Worm (Caenorhabditis elegans) whole organism, L2 larva: ENCODE data around the gene wdr-46.

Experiments
- C34F6.9 ChIP-seq: fragments of 150-350 bp; optimal IDR thresholded peaks from 2 replicates; lab custom pipeline; 2014; ENCODE audit warnings: missing biosample characterization, missing genetic modification characterization
- F13H6.1 ChIP-seq: sonication (generic microtip); optimal IDR thresholded peaks from 2 replicates; lab custom pipeline; 2016; ENCODE audit warnings: missing genetic modification characterization, missing compliant biosample characterization
- R02D3.7 ChIP-seq: fragments of 150-350 bp; optimal IDR thresholded peaks from 2 replicates; lab custom pipeline; 2014; ENCODE audit warnings: missing biosample characterization, missing genetic modification characterization
- Y55F3AM.14 ChIP-seq: fragments of 200-800 bp; sonication (Bioruptor generic); optimal IDR thresholded peaks from 2 replicates; lab custom pipeline; 2018; ENCODE audit warnings: mild to moderate bottlenecking, missing genetic modification characterization, missing compliant biosample characterization
- alr-1 ChIP-seq: fragments of 150-350 bp; optimal IDR thresholded peaks from 2 replicates; lab custom pipeline; 2014; ENCODE audit warnings: missing biosample characterization, missing genetic modification characterization
- aly-2 ChIP-seq: fragments of 150-350 bp; optimal IDR thresholded peaks from 2 replicates; lab custom pipeline; 2014; ENCODE audit warnings: missing biosample characterization, missing genetic modification characterization
- ama-1 ChIP-seq: fragments of 150-350 bp; optimal IDR thresholded peaks from 2 replicates; lab custom pipeline; 2018; ENCODE audit warnings: inconsistent platforms
- blmp-1 ChIP-seq: sonication (generic microtip); optimal IDR thresholded peaks from 2 replicates; lab custom pipeline; 2017; ENCODE audit warnings: missing genetic modification characterization, mild to moderate bottlenecking, missing compliant biosample characterization, antibody characterized with exemption, moderate library complexity; ENCODE audit not compliant: insufficient read depth
- ceh-16 ChIP-seq: fragments of 150-350 bp; optimal IDR thresholded peaks from 2 replicates; lab custom pipeline; 2014; ENCODE audit warnings: missing biosample characterization, missing genetic modification characterization
- ceh-82 ChIP-seq: fragments of 150-350 bp; optimal IDR thresholded peaks from 2 replicates; lab custom pipeline; 2014; ENCODE audit warnings: missing biosample characterization, missing genetic modification characterization
- dmd-4 ChIP-seq: sonication (generic microtip); optimal IDR thresholded peaks from 2 replicates; lab custom pipeline; 2017; ENCODE audit warnings: missing biosample characterization, missing genetic modification characterization
- egl-27 ChIP-seq: sonication (generic microtip); optimal IDR thresholded peaks from 3 replicates; lab custom pipeline; 2017; ENCODE audit warnings: missing biosample characterization, missing genetic modification reagents, missing genetic modification characterization
- elt-3 ChIP-seq: sonication (generic microtip); optimal IDR thresholded peaks from 2 replicates; lab custom pipeline; 2017; ENCODE audit warnings: missing biosample characterization, missing genetic modification characterization
- fos-1 ChIP-seq: fragments of 150-350 bp; optimal IDR thresholded peaks from 2 replicates; lab custom pipeline; 2014; ENCODE audit warnings: missing biosample characterization, missing genetic modification characterization
- gmeb-1 ChIP-seq: fragments of 150-350 bp; optimal IDR thresholded peaks from 2 replicates; lab custom pipeline; 2014; ENCODE audit warnings: missing biosample characterization, missing genetic modification characterization
- lin-11 ChIP-seq: fragments of 150-350 bp; sonication (generic microtip); optimal IDR thresholded peaks from 2 replicates; lab custom pipeline; 2014; ENCODE audit warnings: missing biosample characterization, missing genetic modification characterization, inconsistent platforms, mixed read lengths
- lin-13 ChIP-seq: fragments of 150-350 bp; optimal IDR thresholded peaks from 2 replicates; lab custom pipeline; 2014; ENCODE audit warnings: missing biosample characterization, missing genetic modification reagents, missing genetic modification characterization
- lsy-2 ChIP-seq, 2 experiments: fragments of 150-350 bp in 1 of 2; sonication (generic microtip) in 1 of 2; optimal IDR thresholded peaks; 2 replicates each; lab custom pipeline; 2014 to 2017; ENCODE audit warnings: missing biosample characterization in 2 of 2, missing genetic modification characterization in 2 of 2
- mbf-1 ChIP-seq: sonication (generic microtip); optimal IDR thresholded peaks from 2 replicates; lab custom pipeline; 2017; ENCODE audit warnings: missing biosample characterization, missing genetic modification characterization
- mdl-1 ChIP-seq, 2 experiments: fragments of 150-350 bp in 1 of 2; sonication (generic microtip) in 1 of 2; optimal IDR thresholded peaks; 2 replicates each; lab custom pipeline; 2017; ENCODE audit warnings: missing biosample characterization in 2 of 2, missing genetic modification characterization in 2 of 2
- nhr-10 ChIP-seq: sonication (generic microtip); optimal IDR thresholded peaks from 2 replicates; lab custom pipeline; 2017; ENCODE audit warnings: missing biosample characterization, missing genetic modification characterization
- nhr-129 ChIP-seq: fragments of 150-350 bp; optimal IDR thresholded peaks from 2 replicates; lab custom pipeline; 2014; ENCODE audit warnings: missing biosample characterization, missing genetic modification characterization
- nhr-23 ChIP-seq: fragments of 150-350 bp; optimal IDR thresholded peaks from 2 replicates; lab custom pipeline; 2014; ENCODE audit warnings: missing biosample characterization, missing genetic modification reagents, missing genetic modification characterization
- nhr-25 ChIP-seq: fragments of 150-350 bp; sonication (generic microtip); optimal IDR thresholded peaks from 3 replicates; lab custom pipeline; 2014; ENCODE audit warnings: missing biosample characterization, missing genetic modification characterization
- peb-1 ChIP-seq: fragments of 150-350 bp; optimal IDR thresholded peaks from 2 replicates; lab custom pipeline; 2014; ENCODE audit warnings: missing biosample characterization, missing genetic modification characterization
- skn-1 ChIP-seq: sonication (generic microtip); optimal IDR thresholded peaks from 2 replicates; lab custom pipeline; 2017; ENCODE audit warnings: missing biosample characterization, missing genetic modification characterization
- sma-3 ChIP-seq: sonication (generic microtip); optimal IDR thresholded peaks from 2 replicates; lab custom pipeline; 2016; ENCODE audit warnings: missing genetic modification reagents, missing genetic modification characterization, missing compliant biosample characterization
- sma-9 ChIP-seq, 2 experiments: fragments of 150-350 bp in 1 of 2; sonication (generic microtip) in 1 of 2; optimal IDR thresholded peaks; 2 replicates each; lab custom pipeline; 2014 to 2016; ENCODE audit warnings: missing genetic modification characterization in 2 of 2, mild to moderate bottlenecking in 1 of 2, missing biosample characterization in 1 of 2, missing compliant biosample characterization in 1 of 2, missing genetic modification reagents in 1 of 2, moderate library complexity in 1 of 2
- unc-55 ChIP-seq: fragments of 150-350 bp; sonication (generic microtip); optimal IDR thresholded peaks from 3 replicates; lab custom pipeline; 2014; ENCODE audit warnings: missing biosample characterization, missing genetic modification reagents, missing genetic modification characterization
- unc-62 ChIP-seq: fragments of 150-350 bp; optimal IDR thresholded peaks from 2 replicates; lab custom pipeline; 2014; ENCODE audit warnings: missing biosample characterization, missing genetic modification reagents, missing genetic modification characterization
- zag-1 ChIP-seq: fragments of 150-350 bp; optimal IDR thresholded peaks from 2 replicates; lab custom pipeline; 2014; ENCODE audit warnings: missing biosample characterization, missing genetic modification characterization
- ztf-1 ChIP-seq: fragments of 200-800 bp; sonication (Bioruptor generic); conservative IDR thresholded peaks from 2 replicates; pipeline ENCODE4 v1.3.6; 2022; ENCODE audit warnings: missing genetic modification characterization, missing compliant biosample characterization
- ztf-11 ChIP-seq: sonication (generic microtip); optimal IDR thresholded peaks from 2 replicates; lab custom pipeline; 2017; ENCODE audit warnings: missing biosample characterization, missing genetic modification characterization
- ztf-4 ChIP-seq: fragments of 150-350 bp; optimal IDR thresholded peaks from 2 replicates; lab custom pipeline; 2014; ENCODE audit warnings: missing biosample characterization, missing genetic modification characterization

wdr-46 gene

DNA sequence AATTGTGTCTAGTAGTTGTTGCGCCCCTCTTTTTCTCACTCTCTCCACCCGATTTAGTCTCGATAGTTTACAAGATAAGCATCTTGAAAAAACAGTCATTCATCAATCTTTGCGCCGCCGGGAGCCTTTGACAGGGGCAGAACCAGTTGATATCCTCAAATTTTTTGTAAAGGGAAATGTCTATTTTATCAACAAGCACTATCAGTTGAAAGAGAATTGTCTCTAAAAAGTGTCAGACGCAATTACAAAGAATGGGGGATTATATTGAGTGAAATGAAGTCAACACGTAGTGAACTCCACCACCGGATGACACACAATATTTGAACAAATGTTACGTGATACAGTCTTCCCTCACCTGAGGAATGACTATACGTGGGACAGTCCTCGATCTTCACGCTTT lies 37.9 kb upstream of the wdr-46 start:
- TF ChIP-seq Y55F3AM.14 (GFP tag; lab: Kevin White, UChicago), result no peak
- TF ChIP-seq sma-3 (GFP tag; lab: Kevin White, UChicago), result no peak
- no peak for TF ChIP-seq nhr-25 (tag; lab: Kevin White, UChicago)
- TF ChIP-seq ztf-11 (tag; lab: Kevin White, UChicago), result no peak

DNA sequence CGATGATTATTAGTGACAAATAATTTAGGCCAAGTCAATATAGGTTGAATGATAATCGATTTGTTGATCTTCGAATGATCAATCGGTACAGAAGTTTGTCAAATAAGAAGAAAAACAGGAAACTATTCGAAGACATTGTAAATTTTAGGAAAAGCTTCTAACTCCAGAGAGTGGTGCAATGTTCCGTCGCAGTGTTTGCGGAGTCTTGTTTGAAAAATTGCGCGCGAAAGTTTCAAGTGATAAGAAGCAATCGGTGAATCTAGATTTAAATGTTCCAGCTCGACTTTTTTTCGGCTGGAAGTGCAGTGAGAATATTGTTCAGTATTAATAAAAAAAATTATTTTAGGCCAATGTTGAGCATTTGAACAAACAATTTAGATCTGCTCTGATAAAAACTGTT lies 37.3 kb upstream of the wdr-46 start:
- TF ChIP-seq ceh-82 (tag; lab: Kevin White, UChicago) (no peak), dmd-4 (tag; lab: Kevin White, UChicago) (no peak), peb-1 (no peak), fos-1 (tag; lab: Kevin White, UChicago) (no peak), zag-1 (tag; lab: Kevin White, UChicago) (no peak), ceh-16 (tag; lab: Kevin White, UChicago) (no peak), gmeb-1 (tag; lab: Kevin White, UChicago) (peak; percentile 65), lsy-2 (tag; optimal IDR thresholded peaks at IDR 0.05; lab: Kevin White, UChicago) (peak in 1 of 2 experiments; percentile 46), unc-55 (peak; percentile 34), Y55F3AM.14 (GFP tag; lab: Kevin White, UChicago) (no peak), mbf-1 (tag; lab: Kevin White, UChicago) (no peak), lin-11 (tag; lab: Kevin White, UChicago) (no peak), nhr-129 (tag; lab: Kevin White, UChicago) (peak; percentile 17)

- no peak for TF ChIP-seq dmd-4 (tag; lab: Kevin White, UChicago)
- TF ChIP-seq mdl-1 (tag; optimal IDR thresholded peaks at IDR 0.05; lab: Kevin White, UChicago), result peak in 1 of 2 experiments; percentile 22
- TF ChIP-seq nhr-10 (tag; lab: Kevin White, UChicago), result no peak
- TF ChIP-seq skn-1 (tag; lab: Kevin White, UChicago), result no peak
- TF ChIP-seq sma-9 (GFP tag; optimal IDR thresholded peaks at IDR 0.05; lab: Kevin White, UChicago), result peak; percentile 43
- no peak for TF ChIP-seq sma-9 (tag; optimal IDR thresholded peaks at IDR 0.05; lab: Kevin White, UChicago)
- TF ChIP-seq unc-55, result peak; percentile 39
- TF ChIP-seq R02D3.7 (tag; lab: Kevin White, UChicago), result no peak
- TF ChIP-seq lsy-2 (tag; optimal IDR thresholded peaks at IDR 0.05; lab: Kevin White, UChicago), result peak in 1 of 2 experiments; percentile 2
- TF ChIP-seq C34F6.9 (tag; lab: Kevin White, UChicago), result peak; percentile 17
- no peak for TF ChIP-seq fos-1 (tag; lab: Kevin White, UChicago)
- no peak for TF ChIP-seq aly-2
- no peak for TF ChIP-seq ztf-4 (tag; lab: Kevin White, UChicago)
- peak; percentile 28 for TF ChIP-seq nhr-25 (tag; lab: Kevin White, UChicago)
- TF ChIP-seq lin-11 (tag; lab: Kevin White, UChicago), result peak; percentile 24
- no peak for TF ChIP-seq gmeb-1 (tag; lab: Kevin White, UChicago)
- peak; percentile 54 for TF ChIP-seq F13H6.1
- TF ChIP-seq nhr-129 (tag; lab: Kevin White, UChicago), result peak; percentile 90
- no peak for TF ChIP-seq egl-27
- TF ChIP-seq, all 48 proteins: peak for 9
Measured at ce11 chrIV:12335248-12335647, 36.8 kb upstream of the wdr-46 start.

- no peak for TF ChIP-seq unc-62 (GFP tag; lab: Kevin White, UChicago)
- no peak for TF ChIP-seq lin-13
- no peak for TF ChIP-seq dmd-4 (tag; lab: Kevin White, UChicago)
- TF ChIP-seq blmp-1, result no peak
Measured at ce11 chrIV:12335798-12336197, 36.3 kb upstream of the wdr-46 start, which contains the start of gene F19B6.1. Gene F19B6.1 (minus strand): TSS chrIV:12336075.

- no peak for TF ChIP-seq gmeb-1 (tag; lab: Kevin White, UChicago)
- TF ChIP-seq alr-1 (tag; lab: Kevin White, UChicago), result no peak
- TF ChIP-seq ztf-1 (GFP tag; lab: Robert Waterston, UW), result no peak
- TF ChIP-seq sma-9 (GFP tag; optimal IDR thresholded peaks at IDR 0.05; lab: Kevin White, UChicago), result no peak
- TF ChIP-seq sma-9 (tag; optimal IDR thresholded peaks at IDR 0.05; lab: Kevin White, UChicago), result no peak
- TF ChIP-seq ceh-16 (tag; lab: Kevin White, UChicago), result no peak
- TF ChIP-seq ama-1 (lab: Kevin White, UChicago), result no peak
- TF ChIP-seq ztf-4 (tag; lab: Kevin White, UChicago), result no peak
- no peak for TF ChIP-seq ceh-82 (tag; lab: Kevin White, UChicago)
- TF ChIP-seq peb-1, result no peak
- no peak for TF ChIP-seq dmd-4 (tag; lab: Kevin White, UChicago)
- TF ChIP-seq mbf-1 (tag; lab: Kevin White, UChicago), result no peak
- no peak for TF ChIP-seq egl-27
- no peak for TF ChIP-seq elt-3 (tag; lab: Kevin White, UChicago)
- TF ChIP-seq unc-55, result no peak
- no peak for TF ChIP-seq nhr-23
- TF ChIP-seq C34F6.9 (tag; lab: Kevin White, UChicago), result no peak
- TF ChIP-seq unc-62 (GFP tag; lab: Kevin White, UChicago), result no peak
Measured at ce11 chrIV:12336893-12337627, 35.0 kb upstream of the wdr-46 start, which contains the start of the genes F19B6.10 and wht-5. Gene F19B6.10 (plus strand): TSS chrIV:12337193. Gene wht-5 (plus strand): TSS chrIV:12337577.
